Fruit fly (Drosophila melanogaster): ENCODE results near the gene Dhod.

Dhod gene

dm6 chr3R:8676560-8677000 is 23.9 kb upstream of the Dhod start, which contains the start of the genes Unc50, CG11755 and CG8043 (continued):
- no peak for TF ChIP-seq dsx (GFP tag; optimal IDR thresholded peaks at IDR 0.05; ENCODE audit: poor library complexity, severe bottlenecking)
- TF ChIP-seq achi (GFP tag; optimal IDR thresholded peaks at IDR 0.05): peak; percentile 98
- peak; percentile 80 for TF ChIP-seq Sox102F (GFP tag; optimal IDR thresholded peaks at IDR 0.05)
- peak; percentile 54 for TF ChIP-seq CG11902 (GFP tag; optimal IDR thresholded peaks at IDR 0.05)
- peak; percentile 74 for TF ChIP-seq Ets96B (tag; optimal IDR thresholded peaks at IDR 0.05)
- peak; percentile 81 for TF ChIP-seq OdsH (GFP tag; optimal IDR thresholded peaks at IDR 0.05)
- TF ChIP-seq fkh (GFP tag; optimal IDR thresholded peaks at IDR 0.05): no peak
- no peak for TF ChIP-seq CG16779 (tag; optimal IDR thresholded peaks at IDR 0.05)
- TF ChIP-seq CG6808 (GFP tag; optimal IDR thresholded peaks at IDR 0.05): no peak
- peak; percentile 60; the same call in 1 of the 2 replicates for TF ChIP-seq Gug (GFP tag; IDR thresholded peaks at IDR 0.05)
- TF ChIP-seq Blimp-1 (GFP tag; optimal IDR thresholded peaks at IDR 0.05): peak; percentile 27
- no peak; the same call in 1 of the 2 replicates for TF ChIP-seq CG11294 (GFP tag; IDR thresholded peaks at IDR 0.05)
- TF ChIP-seq CG9139 (GFP tag; optimal IDR thresholded peaks at IDR 0.05): peak; percentile 25
- TF ChIP-seq Hr38 (GFP tag; optimal IDR thresholded peaks at IDR 0.05): no peak
- no peak for TF ChIP-seq ss (GFP tag; optimal IDR thresholded peaks at IDR 0.05)
- no peak for TF ChIP-seq spab (GFP tag; optimal IDR thresholded peaks at IDR 0.05)
- peak; percentile 14 for TF ChIP-seq Lpt (GFP tag; optimal IDR thresholded peaks at IDR 0.05)
- TF ChIP-seq CG15336 (GFP tag; IDR thresholded peaks at IDR 0.05): no peak; the same call in 1 of the 2 replicates
- peak; percentile 79 for TF ChIP-seq Hr39 (GFP tag; optimal IDR thresholded peaks at IDR 0.05)
- TF ChIP-seq CG7368 (GFP tag; optimal IDR thresholded peaks at IDR 0.05): peak; percentile 34
- peak; percentile 74 for TF ChIP-seq Eip75B (GFP tag; optimal IDR thresholded peaks at IDR 0.05)
- peak; percentile 68 for TF ChIP-seq CG32006 (GFP tag; optimal IDR thresholded peaks at IDR 0.05)
- peak in 1 of 2 experiments; percentile 24 for TF ChIP-seq salr (GFP tag; optimal IDR thresholded peaks at IDR 0.05)
- peak; percentile 80 for TF ChIP-seq CG31627 (GFP tag; optimal IDR thresholded peaks at IDR 0.05)
- no peak for TF ChIP-seq CG4318 (GFP tag; optimal IDR thresholded peaks at IDR 0.05)
- peak; percentile 79 for TF ChIP-seq Hr4 (GFP tag; optimal IDR thresholded peaks at IDR 0.05)
- TF ChIP-seq topi (GFP tag; optimal IDR thresholded peaks at IDR 0.05): peak; percentile 82
- peak; percentile 83 for TF ChIP-seq lz (GFP tag; optimal IDR thresholded peaks at IDR 0.05)
- TF ChIP-seq Sox15 (GFP tag; optimal IDR thresholded peaks at IDR 0.05): peak; percentile 62
- TF ChIP-seq CG6163 (GFP tag; IDR thresholded peaks at IDR 0.05): peak; percentile 67
- peak; percentile 77 for TF ChIP-seq pdm3 (GFP tag; optimal IDR thresholded peaks at IDR 0.05)
- peak; percentile 24 for TF ChIP-seq fd85E (GFP tag; optimal IDR thresholded peaks at IDR 0.05)
- TF ChIP-seq CG3032 (tag; optimal IDR thresholded peaks at IDR 0.05): peak; percentile 79
- TF ChIP-seq CG10669 (GFP tag; optimal IDR thresholded peaks at IDR 0.05): peak; percentile 51
- peak; percentile 40 for TF ChIP-seq dac (GFP tag; optimal IDR thresholded peaks at IDR 0.05)
- TF ChIP-seq esn (GFP tag; optimal IDR thresholded peaks at IDR 0.05): peak; percentile 86

dm6 chr3R:8673803-8674234 is 21.1 kb upstream of the Dhod start, which contains the start of gene mRpL19:
TSS of gene mRpL19 (plus strand) at chr3R:8674109.
- TF ChIP-seq Sox15 (GFP tag; optimal IDR thresholded peaks at IDR 0.05) (no peak), pdm3 (GFP tag; optimal IDR thresholded peaks at IDR 0.05) (no peak), CG34406 (GFP tag; optimal IDR thresholded peaks at IDR 0.05) (no peak), Eip78C (GFP tag) (peak; percentile 85), CG16779 (tag; optimal IDR thresholded peaks at IDR 0.05) (no peak), CG11902 (GFP tag; optimal IDR thresholded peaks at IDR 0.05) (no peak), esn (GFP tag; optimal IDR thresholded peaks at IDR 0.05) (peak; percentile 31), fkh (GFP tag; optimal IDR thresholded peaks at IDR 0.05) (no peak), Sox102F (GFP tag; optimal IDR thresholded peaks at IDR 0.05) (peak; percentile 1), CG6163 (GFP tag; IDR thresholded peaks at IDR 0.05) (no peak), Met (GFP tag; optimal IDR thresholded peaks at IDR 0.05) (peak; percentile 6), salr (GFP tag; optimal IDR thresholded peaks at IDR 0.05) (no peak), Blimp-1 (GFP tag; optimal IDR thresholded peaks at IDR 0.05) (no peak), dac (GFP tag; optimal IDR thresholded peaks at IDR 0.05) (no peak), vri (GFP tag; optimal IDR thresholded peaks at IDR 0.05) (no peak), spab (GFP tag; optimal IDR thresholded peaks at IDR 0.05) (no peak), fd85E (GFP tag; optimal IDR thresholded peaks at IDR 0.05) (no peak), ss (GFP tag; optimal IDR thresholded peaks at IDR 0.05) (no peak), Hr4 (GFP tag; optimal IDR thresholded peaks at IDR 0.05) (peak; percentile 9), CG8632 (GFP tag; optimal IDR thresholded peaks at IDR 0.05) (no peak), lz (GFP tag; optimal IDR thresholded peaks at IDR 0.05) (no peak), Eip93F (GFP tag; optimal IDR thresholded peaks at IDR 0.05) (no peak), CG10631 (GFP tag; optimal IDR thresholded peaks at IDR 0.05) (no peak), CG15336 (GFP tag; IDR thresholded peaks at IDR 0.05) (peak; percentile 10; the same call in 1 of the 2 replicates), Gug (GFP tag; IDR thresholded peaks at IDR 0.05) (no peak), svp (GFP tag) (no peak), CG8319 (GFP tag; optimal IDR thresholded peaks at IDR 0.05) (no peak), Ets96B (tag; optimal IDR thresholded peaks at IDR 0.05) (peak; percentile 30), CG6276 (GFP tag; optimal IDR thresholded peaks at IDR 0.05) (no peak), Hr39 (GFP tag; optimal IDR thresholded peaks at IDR 0.05) (no peak), Sox14 (GFP tag; optimal IDR thresholded peaks at IDR 0.05) (peak; percentile 9), CG10669 (GFP tag; optimal IDR thresholded peaks at IDR 0.05) (no peak)

Data from whole organism, prepupa.